Fruit fly (Drosophila melanogaster) whole organism, pupa: Measurements from ENCODE around the gene Nepl8.

Experiments
- CG10348 ChIP-seq: fragments of 200-800 bp; sonication (Bioruptor generic); IDR thresholded peaks from 2 replicates; pipeline ENCODE4 v1.3.6; 2022; ENCODE audit warnings: missing biosample characterization, missing genetic modification characterization
- CG12605 ChIP-seq: fragments of 200-800 bp; sonication (Bioruptor generic); IDR thresholded peaks from 2 replicates; pipeline ENCODE4 v1.3.6; 2022; ENCODE audit warnings: missing biosample characterization, missing genetic modification characterization
- CG32121 ChIP-seq: fragments of 200-800 bp; sonication (Bioruptor generic); IDR thresholded peaks from 2 replicates; pipeline ENCODE4 v1.3.6; 2022; ENCODE audit warnings: missing biosample characterization, missing genetic modification characterization
- CG8159 ChIP-seq: fragments of 200-800 bp; sonication (Bioruptor generic); optimal IDR thresholded peaks from 3 replicates; lab custom pipeline; 2018; ENCODE audit warnings: missing biosample characterization, mild to moderate bottlenecking, missing genetic modification characterization, moderate library complexity
- CG8301 ChIP-seq: fragments of 200-800 bp; sonication (Bioruptor generic); optimal IDR thresholded peaks from 2 replicates; lab custom pipeline; 2018; ENCODE audit warnings: missing biosample characterization, mild to moderate bottlenecking, missing genetic modification characterization
- CG9948 ChIP-seq: fragments of 200-800 bp; sonication (Bioruptor generic); optimal IDR thresholded peaks from 2 replicates; lab custom pipeline; 2018; ENCODE audit warnings: missing biosample characterization, mild to moderate bottlenecking, missing genetic modification characterization, moderate library complexity
- D1 ChIP-seq: fragments of 200-800 bp; sonication (Bioruptor generic); optimal IDR thresholded peaks from 2 replicates; lab custom pipeline; 2018; ENCODE audit warnings: missing biosample characterization, mild to moderate bottlenecking, missing genetic modification characterization, moderate library complexity
- EcR ChIP-seq: fragments of 200-800 bp; sonication (Bioruptor generic); optimal IDR thresholded peaks from 3 replicates; lab custom pipeline; 2019; ENCODE audit warnings: missing biosample characterization, missing genetic modification characterization, mild to moderate bottlenecking, moderate library complexity, missing genetic modification reagents
- Pif1A ChIP-seq: fragments of 200-800 bp; sonication (Bioruptor generic); optimal IDR thresholded peaks from 3 replicates; lab custom pipeline; 2016; ENCODE audit warnings: missing biosample characterization, missing genetic modification characterization
- Pif1B ChIP-seq: fragments of 200-800 bp; sonication (Bioruptor generic); optimal IDR thresholded peaks from 3 replicates; lab custom pipeline; 2016; ENCODE audit warnings: missing biosample characterization, missing genetic modification characterization
- fd96Ca ChIP-seq: fragments of 200-800 bp; sonication (Bioruptor generic); IDR thresholded peaks from 3 replicates; pipeline ENCODE4 v1.3.6; 2022; ENCODE audit warnings: missing biosample characterization, missing genetic modification characterization
- gl ChIP-seq: fragments of 200-800 bp; sonication (Bioruptor generic); optimal IDR thresholded peaks from 2 replicates; lab custom pipeline; 2018; ENCODE audit warnings: missing biosample characterization, mild to moderate bottlenecking, missing genetic modification characterization
- rn ChIP-seq: fragments of 200-800 bp; sonication (Bioruptor generic); IDR thresholded peaks from 2 replicates; pipeline ENCODE4 v1.3.6; 2022; ENCODE audit warnings: missing biosample characterization, missing genetic modification characterization

DNA sequence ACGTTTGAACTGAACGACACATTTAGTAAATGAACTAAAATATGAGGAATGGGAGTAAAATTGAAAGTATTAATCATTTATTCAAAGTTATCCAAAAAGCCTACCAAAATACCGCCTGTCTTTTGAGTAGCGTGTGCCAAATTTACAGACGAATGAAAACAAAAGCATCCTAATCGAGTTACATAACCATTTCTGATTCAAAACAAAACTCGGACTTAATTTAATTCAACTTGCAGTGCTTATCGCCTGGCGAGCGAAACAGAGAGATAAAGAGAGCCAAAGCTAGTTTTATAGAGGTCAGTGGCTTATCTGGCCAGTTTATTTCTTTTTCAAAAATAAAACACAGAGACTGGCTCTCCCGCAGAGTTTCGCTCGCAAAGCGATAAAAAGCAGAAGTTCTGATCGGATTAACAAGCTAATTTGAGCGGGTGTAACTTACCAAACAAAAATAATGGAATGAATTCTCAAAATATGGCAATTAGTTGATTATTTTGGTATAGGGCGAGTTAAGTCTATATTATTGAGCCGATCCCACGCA is 40.0 kb upstream of the Nepl8 start:
- TF ChIP-seq Pif1B (GFP tag; lab: Kevin White, UChicago) (no peak), EcR (GFP tag; lab: Kevin White, UChicago) (peak; percentile 97), CG8159 (no peak), CG12605 (GFP tag; lab: Robert Waterston, UW) (no peak), CG9948 (tag; lab: Kevin White, UChicago) (no peak), CG32121 (GFP tag; lab: Robert Waterston, UW) (no peak), Pif1A (no peak), rn (GFP tag; lab: Robert Waterston, UW) (no peak), D1 (no peak), gl (tag; lab: Kevin White, UChicago) (peak; percentile 46), CG8301 (no peak), fd96Ca (GFP tag; lab: Robert Waterston, UW) (no peak), CG10348 (GFP tag; lab: Robert Waterston, UW) (no peak)
